Worm (Caenorhabditis elegans) whole organism, L1 larva: ENCODE results near the gene col-68.

Source experiments
- C16A3.4 ChIP-seq: fragments of 150-350 bp; optimal IDR thresholded peaks from 2 replicates; lab custom pipeline; 2014; ENCODE audit warnings: missing biosample characterization, missing genetic modification characterization
- ama-1 ChIP-seq: fragments of 150-350 bp; optimal IDR thresholded peaks from 2 replicates; lab custom pipeline; 2014
- blmp-1 ChIP-seq: fragments of 150-350 bp; optimal IDR thresholded peaks from 2 replicates; lab custom pipeline; 2014; ENCODE audit warnings: missing biosample characterization, missing genetic modification characterization
- ceh-63 ChIP-seq: fragments of 200-800 bp; sonication (Bioruptor generic); optimal IDR thresholded peaks from 2 replicates; lab custom pipeline; 2018; ENCODE audit warnings: mild to moderate bottlenecking, missing genetic modification characterization, missing compliant biosample characterization
- ceh-82 ChIP-seq, 3 experiments: fragments of 150-350 bp in 1 of 3; sonication (generic microtip) in 2 of 3; optimal IDR thresholded peaks; 2 replicates each; lab custom pipeline; 2014 to 2017; ENCODE audit warnings: missing biosample characterization in 3 of 3, missing genetic modification characterization in 3 of 3
- ces-1 ChIP-seq: fragments of 150-350 bp; optimal IDR thresholded peaks from 2 replicates; lab custom pipeline; 2014; ENCODE audit warnings: missing biosample characterization, missing genetic modification reagents, missing genetic modification characterization
- dpl-1 ChIP-seq, 3 experiments: fragments of 150-350 bp in 2 of 3; sonication (generic microtip) in 1 of 3; optimal IDR thresholded peaks; 2 replicates each; lab custom pipeline; 2014 to 2017; ENCODE audit warnings: missing biosample characterization in 3 of 3, missing genetic modification characterization in 3 of 3, missing genetic modification reagents in 3 of 3
- efl-1 ChIP-seq, 4 experiments: fragments of 150-350 bp; optimal IDR thresholded peaks in 3 of 4; peaks in 1 of 4; 1 replicate in 1 of 4; 2 replicates in 3 of 4; lab custom pipeline; 2014; ENCODE audit warnings: missing biosample characterization in 2 of 4, missing genetic modification characterization in 2 of 4, missing genetic modification reagents in 2 of 4
- egl-13 ChIP-seq: sonication (generic microtip); optimal IDR thresholded peaks from 2 replicates; lab custom pipeline; 2016; ENCODE audit warnings: missing genotype, missing genetic modification reagents, missing genetic modification characterization, missing compliant biosample characterization
- elt-2 ChIP-seq: sonication (generic microtip); optimal IDR thresholded peaks from 2 replicates; lab custom pipeline; 2016; ENCODE audit warnings: missing genetic modification characterization, mild to moderate bottlenecking, inconsistent platforms, missing compliant biosample characterization, missing genetic modification reagents
- ets-5 ChIP-seq: fragments of 200-800 bp; sonication (Bioruptor generic); IDR thresholded peaks from 2 replicates; pipeline ENCODE4 v1.3.6; 2022; ENCODE audit warnings: missing genetic modification characterization, missing compliant biosample characterization
- fkh-4 ChIP-seq: sonication (generic microtip); optimal IDR thresholded peaks from 2 replicates; lab custom pipeline; 2016; ENCODE audit warnings: missing compliant biosample characterization, missing genetic modification characterization, borderline replicate concordance
- irx-1 ChIP-seq: sonication (generic microtip); optimal IDR thresholded peaks from 2 replicates; lab custom pipeline; 2016; ENCODE audit warnings: missing genetic modification characterization, missing compliant biosample characterization
- isw-1 ChIP-seq: fragments of 200-800 bp; sonication (Bioruptor generic); IDR thresholded peaks from 2 replicates; pipeline ENCODE4 v1.3.6; 2022; ENCODE audit warnings: missing genetic modification characterization, missing compliant biosample characterization
- lin-14 ChIP-seq: fragments of 200-800 bp; sonication (Bioruptor generic); optimal IDR thresholded peaks from 2 replicates; lab custom pipeline; 2018; ENCODE audit warnings: mild to moderate bottlenecking, missing genetic modification characterization, moderate library complexity, missing compliant biosample characterization
- lin-15B ChIP-seq: fragments of 150-350 bp; sonication (generic microtip); optimal IDR thresholded peaks from 3 replicates; lab custom pipeline; 2014; ENCODE audit warnings: missing biosample characterization, missing genetic modification characterization
- lin-35 ChIP-seq, 2 experiments: fragments of 150-350 bp; optimal IDR thresholded peaks; 2 replicates each; lab custom pipeline; 2014; ENCODE audit warnings: missing biosample characterization in 2 of 2, missing genetic modification characterization in 2 of 2, missing genetic modification reagents in 2 of 2
- lsy-2 ChIP-seq, 2 experiments: fragments of 150-350 bp; optimal IDR thresholded peaks; 2 replicates each; lab custom pipeline; 2014; ENCODE audit warnings: missing biosample characterization in 2 of 2, missing genetic modification characterization in 2 of 2
- mab-9 ChIP-seq: fragments of 200-800 bp; sonication (Bioruptor generic); IDR thresholded peaks from 2 replicates; pipeline ENCODE4 v1.3.6; 2022; ENCODE audit warnings: missing genetic modification reagents, missing genetic modification characterization, missing compliant biosample characterization
- mdl-1 ChIP-seq, 2 experiments: fragments of 150-350 bp; optimal IDR thresholded peaks; 2 replicates each; lab custom pipeline; 2014 to 2017; ENCODE audit warnings: missing biosample characterization in 2 of 2, missing genetic modification characterization in 2 of 2, inconsistent platforms in 1 of 2
- nhr-19 ChIP-seq: fragments of 200-800 bp; sonication (Bioruptor generic); conservative IDR thresholded peaks from 2 replicates; pipeline ENCODE4 v1.3.6; 2022; ENCODE audit warnings: missing genetic modification characterization, missing compliant biosample characterization
- nhr-20 ChIP-seq: sonication (generic microtip); optimal IDR thresholded peaks from 2 replicates; lab custom pipeline; 2016; ENCODE audit warnings: mild to moderate bottlenecking, missing genetic modification characterization, missing compliant biosample characterization
- nhr-237 ChIP-seq: fragments of 150-350 bp; optimal IDR thresholded peaks from 2 replicates; lab custom pipeline; 2014; ENCODE audit warnings: missing biosample characterization, missing genetic modification characterization
- nhr-47 ChIP-seq: sonication (generic microtip); optimal IDR thresholded peaks from 2 replicates; lab custom pipeline; 2016; ENCODE audit warnings: mild to moderate bottlenecking, missing genetic modification characterization, moderate library complexity, missing compliant biosample characterization
- nhr-71 ChIP-seq: sonication (generic microtip); optimal IDR thresholded peaks from 2 replicates; lab custom pipeline; 2016; ENCODE audit warnings: mild to moderate bottlenecking, missing genetic modification characterization, moderate library complexity, missing compliant biosample characterization
- nhr-84 ChIP-seq: sonication (generic microtip); optimal IDR thresholded peaks from 2 replicates; lab custom pipeline; 2017; ENCODE audit warnings: missing biosample characterization, missing genetic modification characterization
- nhr-85 ChIP-seq: sonication (generic microtip); peaks from one replicate; lab custom pipeline; 2016; ENCODE audit warnings: missing genetic modification characterization, inconsistent platforms, missing compliant biosample characterization
- pag-3 ChIP-seq: sonication (generic microtip); optimal IDR thresholded peaks from 2 replicates; lab custom pipeline; 2017; ENCODE audit warnings: missing genetic modification characterization, mild to moderate bottlenecking, missing compliant biosample characterization, antibody characterized with exemption, borderline replicate concordance; ENCODE audit not compliant: insufficient read depth
- pqm-1 ChIP-seq: sonication (generic microtip); optimal IDR thresholded peaks from 3 replicates; lab custom pipeline; 2017; ENCODE audit warnings: missing biosample characterization, missing genetic modification characterization
- rnt-1 ChIP-seq: sonication (generic microtip); optimal IDR thresholded peaks from 2 replicates; lab custom pipeline; 2016; ENCODE audit warnings: mild to moderate bottlenecking, missing genetic modification characterization, moderate library complexity, missing compliant biosample characterization
- skn-1 ChIP-seq: fragments of 150-350 bp; optimal IDR thresholded peaks from 2 replicates; lab custom pipeline; 2014; ENCODE audit warnings: missing biosample characterization, missing genetic modification characterization
- snu-23 ChIP-seq: sonication (generic microtip); optimal IDR thresholded peaks from 2 replicates; lab custom pipeline; 2016; ENCODE audit warnings: missing genetic modification characterization, missing compliant biosample characterization
- sup-37 ChIP-seq: fragments of 200-800 bp; sonication (Bioruptor generic); optimal IDR thresholded peaks from 2 replicates; lab custom pipeline; 2018; ENCODE audit warnings: mild to moderate bottlenecking, missing genetic modification characterization, missing compliant biosample characterization
- swsn-7 ChIP-seq: sonication (generic microtip); optimal IDR thresholded peaks from 2 replicates; lab custom pipeline; 2016; ENCODE audit warnings: missing genetic modification characterization, missing compliant biosample characterization
- unc-30 ChIP-seq: sonication (generic microtip); optimal IDR thresholded peaks from 2 replicates; lab custom pipeline; 2017; ENCODE audit warnings: missing biosample characterization, missing genetic modification characterization
- unc-62 ChIP-seq: fragments of 150-350 bp; optimal IDR thresholded peaks from 2 replicates; lab custom pipeline; 2014; ENCODE audit warnings: missing biosample characterization, missing genetic modification reagents, missing genetic modification characterization
- unc-86 ChIP-seq: sonication (generic microtip); optimal IDR thresholded peaks from 2 replicates; lab custom pipeline; 2016; ENCODE audit warnings: missing genetic modification characterization, missing compliant biosample characterization
- unc-98 ChIP-seq: fragments of 200-800 bp; sonication (Bioruptor generic); IDR thresholded peaks from 2 replicates; pipeline ENCODE4 v1.3.6; 2022; ENCODE audit warnings: missing genetic modification characterization, missing compliant biosample characterization
- zag-1 ChIP-seq: fragments of 150-350 bp; optimal IDR thresholded peaks from 2 replicates; lab custom pipeline; 2014; ENCODE audit warnings: missing biosample characterization, missing genetic modification characterization
- ztf-11 ChIP-seq, 2 experiments: sonication (generic microtip); optimal IDR thresholded peaks; 2 replicates each; lab custom pipeline; 2016 to 2017; ENCODE audit warnings: missing genetic modification characterization in 2 of 2, missing biosample characterization in 1 of 2, missing compliant biosample characterization in 1 of 2
- ztf-4 ChIP-seq: fragments of 150-350 bp; optimal IDR thresholded peaks from 2 replicates; lab custom pipeline; 2014; ENCODE audit warnings: missing biosample characterization, missing genetic modification characterization

col-68 gene

ce11 chrII:112231-112630 lies 7.9 kb downstream of the col-68 start:
- TF ChIP-seq nhr-85 (tag; lab: Kevin White, UChicago) (peak; percentile 70), pag-3 (no peak), mdl-1 (tag; optimal IDR thresholded peaks at IDR 0.05; lab: Kevin White, UChicago) (peak in 1 of 2 experiments; percentile 31), mab-9 (no peak), nhr-19 (GFP tag; lab: Robert Waterston, UW) (no peak), pqm-1 (tag; lab: Kevin White, UChicago) (peak; percentile 21), egl-13 (no peak), nhr-84 (tag; lab: Kevin White, UChicago) (no peak), nhr-47 (tag; lab: Kevin White, UChicago) (no peak), nhr-237 (tag; lab: Kevin White, UChicago) (no peak), blmp-1 (tag; lab: Kevin White, UChicago) (peak; percentile 37), nhr-20 (tag; lab: Kevin White, UChicago) (peak; percentile 5)

- TF ChIP-seq ceh-82 (tag; optimal IDR thresholded peaks at IDR 0.05; lab: Kevin White, UChicago): no peak
- no peak for TF ChIP-seq unc-30
- no peak for TF ChIP-seq unc-62 (GFP tag; lab: Kevin White, UChicago)
- TF ChIP-seq zag-1 (tag; lab: Kevin White, UChicago): no peak
- no peak for TF ChIP-seq lin-15B (tag; lab: Kevin White, UChicago)
- TF ChIP-seq sup-37: no peak
- TF ChIP-seq fkh-4 (tag; lab: Kevin White, UChicago): no peak
- TF ChIP-seq irx-1 (tag; lab: Kevin White, UChicago): no peak
- TF ChIP-seq pqm-1 (tag; lab: Kevin White, UChicago): no peak
- no peak for TF ChIP-seq ceh-63 (GFP tag; lab: Kevin White, UChicago)
These were observed 12.6 kb downstream of the col-68 start, which contains the start of gene srt-54 for ce11 chrII:116916-117315. Gene srt-54 (plus strand): TSS chrII:117216.

- TF ChIP-seq ets-5 (no peak), rnt-1 (tag; lab: Kevin White, UChicago) (no peak), nhr-19 (GFP tag; lab: Robert Waterston, UW) (no peak), efl-1 (optimal IDR thresholded peaks at IDR 0.05; lab: Kevin White, UChicago) (no peak), efl-1 (GFP tag; optimal IDR thresholded peaks at IDR 0.05 in 1 of 2; lab: Kevin White, UChicago) (no peak), nhr-85 (tag; lab: Kevin White, UChicago) (no peak), nhr-20 (tag; lab: Kevin White, UChicago) (no peak), unc-98 (no peak), ces-1 (GFP tag; lab: Kevin White, UChicago) (no peak), C16A3.4 (tag; lab: Kevin White, UChicago) (no peak), lin-35 (GFP tag; optimal IDR thresholded peaks at IDR 0.05; lab: Kevin White, UChicago) (no peak), ztf-4 (tag; lab: Kevin White, UChicago) (no peak), ceh-63 (GFP tag; lab: Kevin White, UChicago) (no peak), pqm-1 (tag; lab: Kevin White, UChicago) (no peak), ztf-11 (tag; optimal IDR thresholded peaks at IDR 0.05; lab: Kevin White, UChicago) (no peak), ama-1 (no peak), isw-1 (GFP tag; lab: Robert Waterston, UW) (no peak), dpl-1 (GFP tag; optimal IDR thresholded peaks at IDR 0.05; lab: Kevin White, UChicago) (no peak)
These were observed 16.8 kb downstream of the col-68 start, which contains the start of gene K10B4.3 for ce11 chrII:121121-121520. Gene K10B4.3 (minus strand): TSS chrII:121221.

DNA sequence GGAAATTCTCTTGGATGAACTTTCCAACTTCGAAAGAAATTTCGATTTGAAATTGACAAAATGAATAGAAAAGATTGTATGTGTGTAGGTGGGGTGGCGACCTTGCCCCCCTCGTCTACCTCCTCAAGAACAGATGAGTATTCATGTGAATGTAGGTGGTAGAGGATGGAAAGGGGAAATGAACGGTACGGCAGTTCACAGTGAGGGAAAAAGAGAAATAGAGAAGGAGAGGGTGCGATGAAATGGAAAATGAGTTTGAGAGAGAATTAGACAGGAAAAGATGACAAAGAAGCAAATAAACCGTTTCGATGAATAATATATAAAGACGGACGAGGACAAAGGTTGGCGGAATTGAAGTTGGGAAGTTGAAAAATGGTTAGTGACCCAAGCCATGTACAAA lies 17.7 kb downstream of the col-68 start:
- TF ChIP-seq ama-1: no peak
- TF ChIP-seq lin-14 (GFP tag; lab: Kevin White, UChicago): peak; percentile 89
- TF ChIP-seq elt-2 (tag; lab: Kevin White, UChicago): no peak
- TF ChIP-seq nhr-20 (tag; lab: Kevin White, UChicago): peak; percentile 43
- TF ChIP-seq skn-1: peak; percentile 75
- TF ChIP-seq nhr-85 (tag; lab: Kevin White, UChicago): peak; percentile 89
- TF ChIP-seq snu-23 (GFP tag; lab: Kevin White, UChicago): peak; percentile 52
- peak; percentile 29 to 32 for TF ChIP-seq efl-1 (optimal IDR thresholded peaks at IDR 0.05; lab: Kevin White, UChicago)
- TF ChIP-seq efl-1 (GFP tag; optimal IDR thresholded peaks at IDR 0.05 in 1 of 2; lab: Kevin White, UChicago): peak in 1 of 2 experiments; percentile 75
- TF ChIP-seq lin-35 (GFP tag; optimal IDR thresholded peaks at IDR 0.05; lab: Kevin White, UChicago): peak; percentile 1 to 53
- TF ChIP-seq unc-86 (tag; lab: Kevin White, UChicago): no peak
- no peak for TF ChIP-seq lsy-2 (tag; optimal IDR thresholded peaks at IDR 0.05; lab: Kevin White, UChicago)
- TF ChIP-seq nhr-71 (tag; lab: Kevin White, UChicago): peak; percentile 29
- peak; percentile 1 for TF ChIP-seq swsn-7 (tag; lab: Kevin White, UChicago)
- peak; percentile 83 for TF ChIP-seq blmp-1 (tag; lab: Kevin White, UChicago)
